Fruit fly (Drosophila melanogaster) whole organism: ENCODE data around the gene CRMP.

Experiments used
- EcR ChIP-seq, 2 experiments: fragments of >200 bp; optimal IDR thresholded peaks; 2 replicates each; lab custom pipeline; 2017; ENCODE audit warnings: missing biosample characterization in 2 of 2, missing genetic modification characterization in 2 of 2, missing genetic modification reagents in 2 of 2
- psq ChIP-seq: fragments of >200 bp; optimal IDR thresholded peaks from 2 replicates; lab custom pipeline; 2017

DNA sequence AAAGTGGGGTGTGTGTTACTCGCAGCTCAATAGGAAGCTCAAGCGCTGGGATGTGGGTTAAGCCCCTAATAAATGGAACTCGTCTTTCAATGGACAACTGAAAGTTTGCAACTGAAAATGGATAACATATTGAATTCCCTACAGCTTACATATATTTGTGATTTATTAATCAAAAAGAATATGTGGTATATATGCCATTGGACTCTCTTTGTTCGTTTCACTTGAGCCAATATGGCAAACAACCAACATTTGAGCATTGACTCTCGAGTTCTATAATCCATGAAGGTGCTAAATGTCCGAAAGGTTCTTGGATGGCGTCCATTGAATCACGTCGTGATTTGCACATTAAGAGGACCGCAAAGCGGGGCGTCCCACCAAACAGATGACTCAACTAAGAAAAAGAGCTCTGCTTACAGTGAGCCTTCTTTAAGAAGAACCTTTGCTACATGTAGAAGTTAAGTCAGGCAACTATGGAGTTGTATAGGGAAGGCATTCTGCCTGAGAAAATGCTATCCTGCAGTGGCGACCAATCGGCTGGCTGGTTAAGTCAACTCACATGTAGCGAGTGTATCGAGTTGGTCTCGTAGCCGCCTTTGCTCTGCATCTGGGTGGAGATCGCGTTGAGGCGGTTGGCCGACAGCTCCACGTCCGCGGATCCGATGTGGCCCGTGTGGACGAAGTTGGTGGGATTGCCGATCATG lies 47.2 kb downstream of the CRMP start:
- TF ChIP-seq psq, result no peak
- no peak for TF ChIP-seq EcR (GFP tag; optimal IDR thresholded peaks at IDR 0.05; lab: Kevin White, UChicago)
